Worm (Caenorhabditis elegans) whole organism, young adult: ENCODE results near the gene gck-4.

ENCODE experiments used
- B0261.1 ChIP-seq: sonication (generic microtip); optimal IDR thresholded peaks from 2 replicates; lab custom pipeline; 2016; ENCODE audit warnings: mild to moderate bottlenecking, missing genetic modification characterization, moderate library complexity, missing compliant biosample characterization
- B0336.3 ChIP-seq: fragments of 200-800 bp; sonication (Bioruptor generic); IDR thresholded peaks from 2 replicates; pipeline ENCODE4 v1.3.6; 2022; ENCODE audit warnings: missing genetic modification characterization, missing compliant biosample characterization
- D2030.7 ChIP-seq: fragments of 200-800 bp; sonication (Bioruptor generic); IDR thresholded peaks from 2 replicates; pipeline ENCODE4 v1.3.6; 2022; ENCODE audit warnings: missing genetic modification reagents, missing genetic modification characterization, missing compliant biosample characterization
- F23B12.7 ChIP-seq: sonication (generic microtip); optimal IDR thresholded peaks from 2 replicates; lab custom pipeline; 2017; ENCODE audit warnings: missing genetic modification characterization, mild to moderate bottlenecking, missing compliant biosample characterization, antibody characterized with exemption, moderate library complexity; ENCODE audit not compliant: insufficient read depth
- F37B4.10 ChIP-seq: fragments of 200-800 bp; sonication (Bioruptor generic); IDR thresholded peaks from 2 replicates; pipeline ENCODE4 v1.3.6; 2022; ENCODE audit warnings: missing genetic modification characterization, missing compliant biosample characterization
- F52B5.7 ChIP-seq: sonication (generic microtip); optimal IDR thresholded peaks from 2 replicates; lab custom pipeline; 2016; ENCODE audit warnings: mild to moderate bottlenecking, missing genetic modification characterization, missing compliant biosample characterization
- F55B11.4 ChIP-seq: sonication (generic microtip); optimal IDR thresholded peaks from 2 replicates; lab custom pipeline; 2016; ENCODE audit warnings: missing compliant biosample characterization, missing genetic modification characterization, borderline replicate concordance; ENCODE audit not compliant: insufficient read depth
- Y56A3A.18 ChIP-seq: fragments of 200-800 bp; sonication (Bioruptor generic); IDR thresholded peaks from 2 replicates; pipeline ENCODE4 v1.3.6; 2022; ENCODE audit warnings: missing genetic modification reagents, missing genetic modification characterization, missing compliant biosample characterization
- Y95B8A.8 ChIP-seq: fragments of 200-800 bp; sonication (Bioruptor generic); IDR thresholded peaks from 2 replicates; pipeline ENCODE4 v1.3.6; 2022; ENCODE audit warnings: missing genetic modification reagents, missing genetic modification characterization, missing compliant biosample characterization
- athp-1 ChIP-seq: sonication (generic microtip); optimal IDR thresholded peaks from 2 replicates; lab custom pipeline; 2017; ENCODE audit warnings: mild to moderate bottlenecking, missing genetic modification characterization, missing compliant biosample characterization
- ccch-3 ChIP-seq: fragments of 200-800 bp; sonication (Bioruptor generic); optimal IDR thresholded peaks from 2 replicates; lab custom pipeline; 2018; ENCODE audit warnings: mild to moderate bottlenecking, missing genetic modification characterization, missing compliant biosample characterization
- ceh-58 ChIP-seq: fragments of 200-800 bp; sonication (Bioruptor generic); IDR thresholded peaks from 2 replicates; pipeline ENCODE4 v1.3.6; 2022; ENCODE audit warnings: missing genetic modification characterization, missing compliant biosample characterization
- ceh-79 ChIP-seq: sonication (generic microtip); optimal IDR thresholded peaks from 2 replicates; lab custom pipeline; 2017; ENCODE audit warnings: mild to moderate bottlenecking, missing genetic modification characterization, missing compliant biosample characterization
- chd-7 ChIP-seq: sonication (generic microtip); optimal IDR thresholded peaks from 2 replicates; lab custom pipeline; 2016; ENCODE audit warnings: mild to moderate bottlenecking, missing genetic modification characterization, moderate library complexity, missing compliant biosample characterization
- die-1 ChIP-seq: sonication (generic microtip); optimal IDR thresholded peaks from 2 replicates; lab custom pipeline; 2016; ENCODE audit warnings: missing genotype, mild to moderate bottlenecking, missing genetic modification characterization, missing compliant biosample characterization
- dpl-1 ChIP-seq: fragments of 150-350 bp; optimal IDR thresholded peaks from 2 replicates; lab custom pipeline; 2014; ENCODE audit warnings: missing biosample characterization, missing genetic modification reagents, missing genetic modification characterization
- egl-18 ChIP-seq: fragments of 200-800 bp; sonication (Bioruptor generic); IDR thresholded peaks from 2 replicates; pipeline ENCODE4 v1.3.6; 2022; ENCODE audit warnings: missing genetic modification reagents, missing genetic modification characterization, missing compliant biosample characterization
- ekl-4 ChIP-seq: fragments of 200-800 bp; sonication (Bioruptor generic); IDR thresholded peaks from 2 replicates; pipeline ENCODE4 v1.3.6; 2022; ENCODE audit warnings: missing genetic modification reagents, missing genetic modification characterization, missing compliant biosample characterization
- fkh-3 ChIP-seq: sonication (generic microtip); optimal IDR thresholded peaks from 2 replicates; lab custom pipeline; 2016; ENCODE audit warnings: mild to moderate bottlenecking, missing genetic modification characterization, missing compliant biosample characterization
- him-1 ChIP-seq: sonication (generic microtip); optimal IDR thresholded peaks from 2 replicates; lab custom pipeline; 2016; ENCODE audit warnings: missing genotype, missing genetic modification reagents, missing genetic modification characterization, missing compliant biosample characterization
- hlh-12 ChIP-seq: sonication (generic microtip); optimal IDR thresholded peaks from 2 replicates; lab custom pipeline; 2016; ENCODE audit warnings: missing genetic modification characterization, missing compliant biosample characterization
- hlh-26 ChIP-seq: fragments of 200-800 bp; sonication (Bioruptor generic); conservative IDR thresholded peaks from 2 replicates; pipeline ENCODE4 v1.3.6; 2022; ENCODE audit warnings: missing genetic modification reagents, missing genetic modification characterization, missing compliant biosample characterization
- hmg-1.2 ChIP-seq: fragments of 200-800 bp; sonication (Bioruptor generic); IDR thresholded peaks from 2 replicates; pipeline ENCODE4 v1.3.6; 2022; ENCODE audit warnings: missing genetic modification reagents, missing genetic modification characterization, missing compliant biosample characterization
- lin-35 ChIP-seq, 3 experiments: fragments of 150-350 bp in 2 of 3; sonication (generic microtip) in 1 of 3; optimal IDR thresholded peaks; 2 replicates each; lab custom pipeline; 2014 to 2018; ENCODE audit warnings: missing biosample characterization in 3 of 3, missing genetic modification characterization in 3 of 3, missing genetic modification reagents in 3 of 3
- madf-10 ChIP-seq: sonication (generic microtip); optimal IDR thresholded peaks from 2 replicates; lab custom pipeline; 2016; ENCODE audit warnings: mild to moderate bottlenecking, missing genetic modification characterization, missing compliant biosample characterization
- madf-6 ChIP-seq: fragments of 200-800 bp; sonication (Bioruptor generic); IDR thresholded peaks from 2 replicates; pipeline ENCODE4 v1.3.6; 2022; ENCODE audit warnings: missing genetic modification reagents, missing genetic modification characterization, missing compliant biosample characterization
- madf-8 ChIP-seq: fragments of 200-800 bp; sonication (Bioruptor generic); conservative IDR thresholded peaks from 2 replicates; pipeline ENCODE4 v1.3.6; 2022; ENCODE audit warnings: missing genetic modification reagents, missing genetic modification characterization, missing compliant biosample characterization
- mcd-1 ChIP-seq: fragments of 200-800 bp; sonication (Bioruptor generic); IDR thresholded peaks from 2 replicates; pipeline ENCODE4 v1.3.6; 2022; ENCODE audit warnings: missing genetic modification reagents, missing genetic modification characterization, missing compliant biosample characterization
- mxl-1 ChIP-seq: sonication (generic microtip); optimal IDR thresholded peaks from 2 replicates; lab custom pipeline; 2016; ENCODE audit warnings: missing genetic modification characterization, missing compliant biosample characterization
- nfya-2 ChIP-seq: fragments of 200-800 bp; sonication (Bioruptor generic); IDR thresholded peaks from 2 replicates; pipeline ENCODE4 v1.3.6; 2022; ENCODE audit warnings: missing genetic modification reagents, missing genetic modification characterization, missing compliant biosample characterization
- nfyb-1 ChIP-seq: fragments of 200-800 bp; sonication (Bioruptor generic); IDR thresholded peaks from 2 replicates; pipeline ENCODE4 v1.3.6; 2022; ENCODE audit warnings: missing genetic modification reagents, missing genetic modification characterization, missing compliant biosample characterization
- nhr-179 ChIP-seq: sonication (generic microtip); optimal IDR thresholded peaks from 2 replicates; lab custom pipeline; 2016; ENCODE audit warnings: mild to moderate bottlenecking, missing genetic modification characterization, missing compliant biosample characterization
- nhr-90 ChIP-seq: sonication (generic microtip); optimal IDR thresholded peaks from 2 replicates; lab custom pipeline; 2016; ENCODE audit warnings: missing genotype, mild to moderate bottlenecking, missing genetic modification characterization, missing compliant biosample characterization
- rcor-1 ChIP-seq: fragments of 200-800 bp; sonication (Bioruptor generic); IDR thresholded peaks from 2 replicates; pipeline ENCODE4 v1.3.6; 2022; ENCODE audit warnings: missing genetic modification reagents, missing genetic modification characterization, missing compliant biosample characterization
- repo-1 ChIP-seq: sonication (generic microtip); optimal IDR thresholded peaks from 2 replicates; lab custom pipeline; 2017; ENCODE audit warnings: mild to moderate bottlenecking, missing genetic modification characterization, missing compliant biosample characterization
- rpc-1 ChIP-seq, 2 experiments: fragments of 150-350 bp in 1 of 2; sonication (generic microtip) in 1 of 2; optimal IDR thresholded peaks; 2 replicates each; lab custom pipeline; 2014 to 2018; ENCODE audit warnings: missing biosample characterization in 1 of 2, missing genetic modification characterization in 1 of 2, missing genetic modification reagents in 1 of 2, missing genotype in 1 of 2
- snpc-1.3 ChIP-seq: sonication (generic microtip); optimal IDR thresholded peaks from 2 replicates; lab custom pipeline; 2017; ENCODE audit warnings: missing genetic modification characterization, mild to moderate bottlenecking, missing compliant biosample characterization, antibody characterized with exemption, moderate library complexity, missing genotype, missing genetic modification reagents; ENCODE audit not compliant: insufficient read depth
- snpc-4 ChIP-seq, 5 experiments: fragments of 150-350 bp in 1 of 5; sonication (generic microtip) in 4 of 5; optimal IDR thresholded peaks; 2 replicates each; lab custom pipeline; 2014 to 2018; ENCODE audit warnings: missing genetic modification characterization in 5 of 5, missing biosample characterization in 3 of 5, antibody characterized with exemption in 2 of 5, mild to moderate bottlenecking in 2 of 5, missing compliant biosample characterization in 2 of 5, missing genotype in 2 of 5, moderate library complexity in 2 of 5, missing genetic modification reagents in 1 of 5
- somi-1 ChIP-seq: fragments of 200-800 bp; sonication (Bioruptor generic); optimal IDR thresholded peaks from 2 replicates; lab custom pipeline; 2018; ENCODE audit warnings: mild to moderate bottlenecking, missing genetic modification characterization, missing compliant biosample characterization
- sptf-2 ChIP-seq: fragments of 200-800 bp; sonication (Bioruptor generic); optimal IDR thresholded peaks from 2 replicates; lab custom pipeline; 2018; ENCODE audit warnings: mild to moderate bottlenecking, missing genetic modification characterization, missing compliant biosample characterization
- tbp1 ChIP-seq: fragments of 200-800 bp; sonication (Bioruptor generic); optimal IDR thresholded peaks from 2 replicates; lab custom pipeline; 2018; ENCODE audit warnings: mild to moderate bottlenecking, missing genetic modification characterization, missing compliant biosample characterization
- tbx-9 ChIP-seq: sonication (generic microtip); optimal IDR thresholded peaks from 2 replicates; lab custom pipeline; 2016; ENCODE audit warnings: borderline replicate concordance, missing genetic modification characterization, inconsistent platforms, missing compliant biosample characterization
- unc-130 ChIP-seq: sonication (generic microtip); optimal IDR thresholded peaks from 2 replicates; lab custom pipeline; 2016; ENCODE audit warnings: missing genetic modification reagents, missing genetic modification characterization, missing compliant biosample characterization
- xnd-1 ChIP-seq: sonication (generic microtip); optimal IDR thresholded peaks from 2 replicates; lab custom pipeline; 2016; ENCODE audit warnings: missing genotype, missing genetic modification reagents, missing genetic modification characterization, missing compliant biosample characterization
- zfh-2 ChIP-seq: fragments of 200-800 bp; sonication (Bioruptor generic); conservative IDR thresholded peaks from 2 replicates; pipeline ENCODE4 v1.3.6; 2022; ENCODE audit warnings: missing genetic modification reagents, missing genetic modification characterization, missing compliant biosample characterization
- ztf-22 ChIP-seq: fragments of 200-800 bp; sonication (Bioruptor generic); optimal IDR thresholded peaks from 2 replicates; lab custom pipeline; 2018; ENCODE audit warnings: mild to moderate bottlenecking, missing genetic modification characterization, moderate library complexity, missing compliant biosample characterization
- ztf-6 ChIP-seq: fragments of 200-800 bp; sonication (Bioruptor generic); IDR thresholded peaks from 2 replicates; pipeline ENCODE4 v1.3.6; 2022; ENCODE audit warnings: missing genetic modification reagents, missing genetic modification characterization, missing compliant biosample characterization

The gck-4 gene

ce11 chrX:13713857-13714256 is 36.9 kb downstream of the gck-4 start, which contains the start of gene K11E4.1:
K11E4.1 (plus strand) TSS chrX:13714157.
- no peak for TF ChIP-seq chd-7 (tag; lab: Kevin White, UChicago)
- TF ChIP-seq ceh-58 (GFP tag; lab: Robert Waterston, UW), result no peak
- no peak for TF ChIP-seq hlh-12
- TF ChIP-seq lin-35 (GFP tag; optimal IDR thresholded peaks at IDR 0.05; lab: Kevin White, UChicago), result no peak
- TF ChIP-seq ztf-6 (GFP tag; lab: Robert Waterston, UW), result no peak
- TF ChIP-seq unc-130 (GFP tag; lab: Kevin White, UChicago), result no peak
- no peak for TF ChIP-seq nhr-179
- no peak for TF ChIP-seq repo-1 (tag; lab: Kevin White, UChicago)
- TF ChIP-seq xnd-1 (tag; lab: Kevin White, UChicago), result no peak
- TF ChIP-seq ekl-4 (GFP tag; lab: Robert Waterston, UW), result no peak
- TF ChIP-seq nfyb-1 (GFP tag; lab: Robert Waterston, UW), result no peak
- no peak for TF ChIP-seq Y95B8A.8 (GFP tag; lab: Robert Waterston, UW)
- no peak for TF ChIP-seq ccch-3 (GFP tag; lab: Kevin White, UChicago)
- no peak for TF ChIP-seq madf-8
- TF ChIP-seq ztf-22 (GFP tag; lab: Kevin White, UChicago), result no peak
- no peak for TF ChIP-seq F55B11.4
- TF ChIP-seq somi-1 (GFP tag; lab: Kevin White, UChicago), result no peak
- no peak for TF ChIP-seq ceh-79 (tag; lab: Kevin White, UChicago)
- TF ChIP-seq tbx-9 (tag; lab: Kevin White, UChicago), result no peak
- TF ChIP-seq mcd-1, result no peak

- TF ChIP-seq zfh-2 (GFP tag; lab: Robert Waterston, UW) (no peak), egl-18 (GFP tag; lab: Robert Waterston, UW) (no peak), madf-10 (tag; lab: Kevin White, UChicago) (peak; percentile 48), him-1 (peak; percentile 59), hlh-12 (no peak), B0261.1 (peak; percentile 75), tbp1 (peak; percentile 88), ztf-6 (GFP tag; lab: Robert Waterston, UW) (no peak), fkh-3 (tag; lab: Kevin White, UChicago) (no peak), sptf-2 (peak; percentile 72), B0336.3 (GFP tag; lab: Robert Waterston, UW) (no peak), F52B5.7 (no peak), dpl-1 (GFP tag; lab: Kevin White, UChicago) (no peak), hlh-26 (GFP tag; lab: Robert Waterston, UW) (no peak), F23B12.7 (peak; percentile 28), ztf-22 (GFP tag; lab: Kevin White, UChicago) (no peak), die-1 (tag; lab: Kevin White, UChicago) (peak; percentile 78), somi-1 (GFP tag; lab: Kevin White, UChicago) (peak; percentile 13), athp-1 (tag; lab: Kevin White, UChicago) (peak; percentile 8), D2030.7 (GFP tag; lab: Robert Waterston, UW) (peak; percentile 54; the same call in 1 of the 2 replicates), mxl-1 (peak; percentile 12), rcor-1 (GFP tag; lab: Robert Waterston, UW) (peak; percentile 29; the same call in 1 of the 2 replicates), snpc-4 (GFP tag; optimal IDR thresholded peaks at IDR 0.05; lab: Kevin White, UChicago) (peak; percentile 39), snpc-4 (tag; optimal IDR thresholded peaks at IDR 0.05; lab: Kevin White, UChicago) (peak in 3 of 4 experiments; percentile 60 to 69 (median 68)), nhr-90 (tag; lab: Kevin White, UChicago) (peak; percentile 71), Y56A3A.18 (GFP tag; lab: Robert Waterston, UW) (peak; percentile 65; the same call in 1 of the 2 replicates), rpc-1 (optimal IDR thresholded peaks at IDR 0.05; lab: Kevin White, UChicago) (peak; percentile 79), rpc-1 (tag; optimal IDR thresholded peaks at IDR 0.05; lab: Kevin White, UChicago) (peak; percentile 87), ekl-4 (GFP tag; lab: Robert Waterston, UW) (no peak), snpc-1.3 (tag; lab: Kevin White, UChicago) (peak; percentile 48), hmg-1.2 (peak; percentile 56), F37B4.10 (GFP tag; lab: Robert Waterston, UW) (no peak), madf-6 (GFP tag; lab: Robert Waterston, UW) (no peak), nfya-2 (no peak)
Observed at ce11 chrX:13714710-13715109, 37.7 kb downstream of the gck-4 start.
